Fruit fly (Drosophila melanogaster) whole organism, pupa: ENCODE results near the gene CG10481.

ENCODE experiments used
- CG10348 ChIP-seq: fragments of 200-800 bp; sonication (Bioruptor generic); IDR thresholded peaks from 2 replicates; pipeline ENCODE4 v1.3.6; 2022; ENCODE audit warnings: missing biosample characterization, missing genetic modification characterization
- CG12605 ChIP-seq: fragments of 200-800 bp; sonication (Bioruptor generic); IDR thresholded peaks from 2 replicates; pipeline ENCODE4 v1.3.6; 2022; ENCODE audit warnings: missing biosample characterization, missing genetic modification characterization
- CG14655 ChIP-seq: fragments of 200-800 bp; sonication (Bioruptor generic); optimal IDR thresholded peaks from 3 replicates; lab custom pipeline; 2017; ENCODE audit warnings: mild to moderate bottlenecking, missing biosample characterization, missing genetic modification reagents, missing genetic modification characterization
- CG32121 ChIP-seq: fragments of 200-800 bp; sonication (Bioruptor generic); IDR thresholded peaks from 2 replicates; pipeline ENCODE4 v1.3.6; 2022; ENCODE audit warnings: missing biosample characterization, missing genetic modification characterization
- CG34367 ChIP-seq: fragments of 200-800 bp; sonication (Bioruptor generic); optimal IDR thresholded peaks from 2 replicates; lab custom pipeline; 2018; ENCODE audit warnings: missing biosample characterization, mild to moderate bottlenecking, missing genetic modification characterization
- CG4496 ChIP-seq: fragments of 200-800 bp; sonication (Bioruptor generic); IDR thresholded peaks from 3 replicates; pipeline ENCODE4 v1.3.6; 2022; ENCODE audit warnings: missing biosample characterization, missing genetic modification characterization
- CG9948 ChIP-seq: fragments of 200-800 bp; sonication (Bioruptor generic); optimal IDR thresholded peaks from 2 replicates; lab custom pipeline; 2018; ENCODE audit warnings: missing biosample characterization, mild to moderate bottlenecking, missing genetic modification characterization, moderate library complexity
- Ets98B ChIP-seq: fragments of 200-800 bp; sonication (Bioruptor generic); IDR thresholded peaks from 2 replicates; pipeline ENCODE4 v1.3.6; 2022; ENCODE audit warnings: missing biosample characterization, missing genetic modification characterization
- Pif1B ChIP-seq: fragments of 200-800 bp; sonication (Bioruptor generic); optimal IDR thresholded peaks from 3 replicates; lab custom pipeline; 2016; ENCODE audit warnings: missing biosample characterization, missing genetic modification characterization
- fd96Ca ChIP-seq: fragments of 200-800 bp; sonication (Bioruptor generic); IDR thresholded peaks from 3 replicates; pipeline ENCODE4 v1.3.6; 2022; ENCODE audit warnings: missing biosample characterization, missing genetic modification characterization

DNA sequence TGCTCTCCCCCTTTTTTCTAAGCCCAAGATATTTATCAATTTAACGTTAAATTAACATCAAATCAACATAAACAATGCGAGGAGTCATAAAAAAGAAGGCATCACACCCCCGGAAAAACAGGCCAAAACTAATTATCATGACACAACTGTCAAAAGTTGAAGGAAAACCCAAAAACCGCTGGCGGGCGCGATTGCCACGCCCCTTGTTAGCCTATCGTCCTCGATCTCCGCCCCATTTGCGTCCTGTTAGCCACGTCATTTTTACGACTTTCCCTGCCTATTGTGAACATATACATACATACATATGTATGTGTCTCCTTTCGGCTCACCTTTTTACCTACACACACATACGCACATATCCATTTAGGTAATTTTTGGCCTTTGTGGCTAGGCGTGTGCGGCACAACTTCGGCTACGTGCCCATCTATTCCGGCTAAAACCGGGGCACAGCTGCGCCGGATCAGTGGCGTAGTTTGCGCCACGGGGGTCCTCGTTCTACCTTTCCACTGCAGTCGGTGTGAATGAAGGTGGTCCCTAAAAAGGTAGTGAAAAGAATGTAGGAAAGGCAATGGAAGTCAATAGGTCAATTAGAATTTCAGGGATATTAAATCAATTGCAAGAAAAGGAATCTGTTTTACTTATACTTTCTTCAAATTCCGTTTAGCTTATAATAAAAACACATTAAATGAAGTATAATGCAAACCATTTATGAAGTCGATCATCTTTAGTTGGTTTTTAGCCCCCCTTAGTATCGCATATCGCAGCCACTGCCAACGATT is 25.6 kb downstream of the CG10481 start:
- no peak for TF ChIP-seq CG32121 (GFP tag; lab: Robert Waterston, UW)
- TF ChIP-seq CG14655 = peak; percentile 19
- no peak for TF ChIP-seq fd96Ca (GFP tag; lab: Robert Waterston, UW)
- no peak for TF ChIP-seq Pif1B (GFP tag; lab: Kevin White, UChicago)
- no peak for TF ChIP-seq CG10348 (GFP tag; lab: Robert Waterston, UW)
- TF ChIP-seq CG34367 (tag; lab: Kevin White, UChicago) = no peak
- TF ChIP-seq CG4496 (GFP tag; lab: Robert Waterston, UW) = no peak
- TF ChIP-seq CG9948 (tag; lab: Kevin White, UChicago) = peak; percentile 6
- no peak for TF ChIP-seq Ets98B
- no peak for TF ChIP-seq CG12605 (GFP tag; lab: Robert Waterston, UW)
